Fruit fly (Drosophila melanogaster) whole organism, embryonic: ENCODE data around the gene Sry-alpha.

Experiments used
- CG10366 ChIP-seq: fragments of 200-800 bp; sonication (Bioruptor generic); IDR thresholded peaks from 2 replicates; pipeline ENCODE4 v1.3.6; 2022; ENCODE audit warnings: missing biosample characterization, missing genetic modification characterization
- CG10565 ChIP-seq: fragments of 200-800 bp; sonication (Bioruptor generic); optimal IDR thresholded peaks from 3 replicates; lab custom pipeline; 2016; ENCODE audit warnings: missing biosample characterization, mild to moderate bottlenecking, missing genetic modification characterization
- CG10979 ChIP-seq: fragments of 200-800 bp; sonication (Bioruptor generic); optimal IDR thresholded peaks from 2 replicates; lab custom pipeline; 2018; ENCODE audit warnings: missing biosample characterization, mild to moderate bottlenecking, missing genetic modification characterization, moderate library complexity
- CG11456 ChIP-seq: fragments of 200-800 bp; sonication (Bioruptor generic); IDR thresholded peaks from 3 replicates; pipeline ENCODE4 v1.3.6; 2022; ENCODE audit warnings: missing biosample characterization, missing genetic modification characterization
- CG11504 ChIP-seq: fragments of 200-800 bp; sonication (Bioruptor generic); optimal IDR thresholded peaks from 3 replicates; lab custom pipeline; 2019; ENCODE audit warnings: missing biosample characterization, mild to moderate bottlenecking, missing genetic modification characterization, moderate library complexity
- CG12104 ChIP-seq: fragments of 200-800 bp; sonication (Bioruptor generic); optimal IDR thresholded peaks from 3 replicates; lab custom pipeline; 2016; ENCODE audit warnings: missing biosample characterization, missing genetic modification characterization
- CG12942 ChIP-seq: fragments of 200-800 bp; sonication (Bioruptor generic); optimal IDR thresholded peaks from 3 replicates; lab custom pipeline; 2016; ENCODE audit warnings: missing biosample characterization, missing genetic modification characterization
- CG13123 ChIP-seq: fragments of 200-800 bp; sonication (Bioruptor generic); optimal IDR thresholded peaks from 2 replicates; lab custom pipeline; 2016; ENCODE audit warnings: missing biosample characterization, missing genetic modification characterization
- CG13775 ChIP-seq: fragments of 200-800 bp; sonication (Bioruptor generic); optimal IDR thresholded peaks from 3 replicates; lab custom pipeline; 2017; ENCODE audit warnings: missing biosample characterization, mild to moderate bottlenecking, missing genetic modification characterization
- CG14667 ChIP-seq: fragments of 200-800 bp; sonication (Bioruptor generic); IDR thresholded peaks from 2 replicates; pipeline ENCODE4 v1.3.6; 2022; ENCODE audit warnings: missing biosample characterization, missing genetic modification characterization
- CG17829 ChIP-seq: fragments of 200-800 bp; optimal IDR thresholded peaks from 2 replicates; lab custom pipeline; 2019; ENCODE audit warnings: missing biosample characterization, mild to moderate bottlenecking, missing genetic modification characterization, moderate library complexity
- CG18764 ChIP-seq: fragments of 200-800 bp; sonication (Bioruptor generic); optimal IDR thresholded peaks from 3 replicates; lab custom pipeline; 2016; ENCODE audit warnings: missing biosample characterization, missing genetic modification characterization
- CG2129 ChIP-seq: fragments of 200-800 bp; sonication (Bioruptor generic); IDR thresholded peaks from 2 replicates; pipeline ENCODE4 v1.3.6; 2022; ENCODE audit warnings: missing biosample characterization, missing genetic modification characterization; ENCODE audit not compliant: partially characterized antibody
- CG31441 ChIP-seq: fragments of 200-800 bp; sonication (Bioruptor generic); IDR thresholded peaks from 2 replicates; pipeline ENCODE4 v1.3.6; 2022; ENCODE audit warnings: missing biosample characterization, missing genetic modification characterization
- CG32767 ChIP-seq: fragments of 200-800 bp; sonication (Bioruptor generic); IDR thresholded peaks from 2 replicates; pipeline ENCODE4 v1.3.6; 2022; ENCODE audit warnings: missing biosample characterization, missing genetic modification characterization
- CG33557 ChIP-seq: fragments of 200-800 bp; sonication (Bioruptor generic); optimal IDR thresholded peaks from 2 replicates; lab custom pipeline; 2019; ENCODE audit warnings: missing biosample characterization, mild to moderate bottlenecking, missing genetic modification characterization, moderate library complexity
- CG4424 ChIP-seq: fragments of 200-800 bp; sonication (Bioruptor generic); optimal IDR thresholded peaks from 3 replicates; lab custom pipeline; 2016; ENCODE audit warnings: missing biosample characterization, missing genetic modification characterization
- CG6272 ChIP-seq: fragments of 200-800 bp; sonication (Bioruptor generic); IDR thresholded peaks from 2 replicates; pipeline ENCODE4 v1.3.6; 2022; ENCODE audit warnings: missing biosample characterization, missing genetic modification characterization
- CG7987 ChIP-seq: fragments of 200-800 bp; sonication (Bioruptor generic); optimal IDR thresholded peaks from 2 replicates; lab custom pipeline; 2018; ENCODE audit warnings: missing biosample characterization, mild to moderate bottlenecking, missing genetic modification characterization, moderate library complexity
- CG8089 ChIP-seq: fragments of 200-800 bp; sonication (Bioruptor generic); optimal IDR thresholded peaks from 3 replicates; lab custom pipeline; 2016; ENCODE audit warnings: missing biosample characterization, missing genetic modification characterization
- CG8388 ChIP-seq: fragments of 200-800 bp; sonication (Bioruptor generic); optimal IDR thresholded peaks from 2 replicates; lab custom pipeline; 2019; ENCODE audit warnings: missing biosample characterization, mild to moderate bottlenecking, missing genetic modification characterization, moderate library complexity
- CG8478 ChIP-seq: fragments of >200 bp; optimal IDR thresholded peaks from 2 replicates; lab custom pipeline; 2018
- CHES-1-like ChIP-seq: fragments of 200-800 bp; sonication (Bioruptor generic); optimal IDR thresholded peaks from 2 replicates; lab custom pipeline; 2016; ENCODE audit warnings: missing biosample characterization, missing genetic modification characterization
- CkIIα-i1 ChIP-seq: fragments of 200-800 bp; sonication (Bioruptor generic); IDR thresholded peaks from 2 replicates; pipeline ENCODE4 v1.3.6; 2022; ENCODE audit warnings: missing biosample characterization, missing genetic modification characterization
- Deaf1 ChIP-seq: fragments of 200-800 bp; optimal IDR thresholded peaks from 3 replicates; lab custom pipeline; 2019; ENCODE audit warnings: missing biosample characterization, mild to moderate bottlenecking, missing genetic modification characterization, moderate library complexity
- Ets97D ChIP-seq: fragments of 200-800 bp; sonication (Bioruptor generic); optimal IDR thresholded peaks from 3 replicates; lab custom pipeline; 2016; ENCODE audit warnings: missing biosample characterization, missing genetic modification characterization
- GATAe ChIP-seq: fragments of 200-800 bp; sonication (Bioruptor generic); conservative IDR thresholded peaks from 2 replicates; pipeline ENCODE4 v1.3.6; 2022; ENCODE audit warnings: missing biosample characterization, missing genetic modification characterization
- Jarid2 ChIP-seq: fragments of 200-800 bp; sonication (Bioruptor generic); optimal IDR thresholded peaks from 3 replicates; lab custom pipeline; 2017; ENCODE audit warnings: mild to moderate bottlenecking, missing biosample characterization, missing genetic modification reagents, missing genetic modification characterization
- Mrtf ChIP-seq: fragments of 200-800 bp; sonication (Bioruptor generic); IDR thresholded peaks from 3 replicates; pipeline ENCODE4 v1.3.6; 2022; ENCODE audit warnings: missing biosample characterization, missing genetic modification characterization
- Myb ChIP-seq: fragments of 200-800 bp; sonication (Bioruptor generic); optimal IDR thresholded peaks from 2 replicates; lab custom pipeline; 2016; ENCODE audit warnings: missing biosample characterization, missing genetic modification characterization
- Side ChIP-seq: fragments of 200-800 bp; sonication (Bioruptor generic); optimal IDR thresholded peaks from 2 replicates; lab custom pipeline; 2016; ENCODE audit warnings: missing biosample characterization, missing genetic modification characterization
- Sox100B ChIP-seq: fragments of 200-800 bp; sonication (Bioruptor generic); optimal IDR thresholded peaks from 3 replicates; lab custom pipeline; 2018; ENCODE audit warnings: missing biosample characterization, mild to moderate bottlenecking, missing genetic modification characterization
- Sox102F ChIP-seq: fragments of 200-800 bp; sonication (Bioruptor generic); optimal IDR thresholded peaks from 2 replicates; lab custom pipeline; 2018; ENCODE audit warnings: missing biosample characterization, mild to moderate bottlenecking, missing genetic modification characterization, moderate library complexity
- Sry-β ChIP-seq: fragments of 200-800 bp; sonication (Bioruptor generic); optimal IDR thresholded peaks from 2 replicates; lab custom pipeline; 2018; ENCODE audit warnings: missing biosample characterization, mild to moderate bottlenecking, missing genetic modification characterization, moderate library complexity
- Stat92E ChIP-seq, 3 experiments: fragments of >200 bp in 2 of 3; fragments of 200-800 bp in 1 of 3; sonication (Bioruptor generic) in 1 of 3; optimal IDR thresholded peaks; 2 replicates each; lab custom pipeline; 2017 to 2019; ENCODE audit warnings: missing biosample characterization in 3 of 3, missing genetic modification characterization in 3 of 3, mild to moderate bottlenecking in 1 of 3, moderate library complexity in 1 of 3
- aop ChIP-seq: fragments of 200-800 bp; sonication (Bioruptor generic); IDR thresholded peaks from 2 replicates; pipeline ENCODE4 v1.3.6; 2022; ENCODE audit warnings: missing biosample characterization, missing genetic modification characterization
- bsh ChIP-seq, 2 experiments: fragments of 200-800 bp; sonication (Bioruptor generic); optimal IDR thresholded peaks; 2 replicates each; lab custom pipeline; 2017 to 2018; ENCODE audit warnings: mild to moderate bottlenecking in 2 of 2, missing biosample characterization in 2 of 2, missing genetic modification characterization in 2 of 2, moderate library complexity in 1 of 2
- dm ChIP-seq: fragments of 200-800 bp; sonication (Bioruptor generic); optimal IDR thresholded peaks from 3 replicates; lab custom pipeline; 2016; ENCODE audit warnings: missing biosample characterization, missing genetic modification characterization
- dmrt11E ChIP-seq: fragments of 200-800 bp; sonication (Bioruptor generic); optimal IDR thresholded peaks from 3 replicates; lab custom pipeline; 2018; ENCODE audit warnings: missing biosample characterization, mild to moderate bottlenecking, missing genetic modification characterization, moderate library complexity
- gsb ChIP-seq: fragments of 200-800 bp; sonication (Bioruptor generic); IDR thresholded peaks from 2 replicates; pipeline ENCODE4 v1.3.6; 2022; ENCODE audit warnings: missing biosample characterization, missing genetic modification characterization
- hkb ChIP-seq, 2 experiments: fragments of 200-800 bp in 1 of 2; fragments of >200 bp in 1 of 2; sonication (Bioruptor generic) in 1 of 2; IDR thresholded peaks in 1 of 2; optimal IDR thresholded peaks in 1 of 2; 2 replicates each; pipeline versions ENCODE4 v1.3.6 to Lab custom; 2017 to 2022; ENCODE audit warnings: missing biosample characterization in 1 of 2, missing genetic modification characterization in 1 of 2
- lilli ChIP-seq: fragments of 200-800 bp; sonication (Bioruptor generic); optimal IDR thresholded peaks from 3 replicates; lab custom pipeline; 2016; ENCODE audit warnings: missing biosample characterization, missing genetic modification characterization
- mirr ChIP-seq: fragments of 200-800 bp; sonication (Bioruptor generic); optimal IDR thresholded peaks from 3 replicates; lab custom pipeline; 2018; ENCODE audit warnings: missing biosample characterization, mild to moderate bottlenecking, missing genetic modification characterization
- oc ChIP-seq: fragments of 200-800 bp; sonication (Bioruptor generic); optimal IDR thresholded peaks from 2 replicates; lab custom pipeline; 2018; ENCODE audit warnings: missing biosample characterization, mild to moderate bottlenecking, missing genetic modification characterization, moderate library complexity
- pnt ChIP-seq: fragments of 200-800 bp; sonication (Bioruptor generic); optimal IDR thresholded peaks from 3 replicates; lab custom pipeline; 2016; ENCODE audit warnings: missing biosample characterization, missing genetic modification characterization
- slou ChIP-seq: fragments of 200-800 bp; sonication (Bioruptor generic); optimal IDR thresholded peaks from 3 replicates; lab custom pipeline; 2016; ENCODE audit warnings: missing biosample characterization, missing genetic modification characterization
- sr ChIP-seq: fragments of 200-800 bp; sonication (Bioruptor generic); IDR thresholded peaks from 3 replicates; pipeline ENCODE4 v1.3.6; 2022; ENCODE audit warnings: missing biosample characterization, missing genetic modification characterization
- stc ChIP-seq: fragments of 200-800 bp; sonication (Bioruptor generic); IDR thresholded peaks from 2 replicates; pipeline ENCODE4 v1.3.6; 2022; ENCODE audit warnings: missing biosample characterization, missing genetic modification characterization
- toy ChIP-seq: fragments of 200-800 bp; sonication (Bioruptor generic); IDR thresholded peaks from 2 replicates; pipeline ENCODE4 v1.3.6; 2022; ENCODE audit warnings: missing biosample characterization, missing genetic modification characterization
- trh ChIP-seq: fragments of 200-800 bp; sonication (Bioruptor generic); optimal IDR thresholded peaks from 2 replicates; lab custom pipeline; 2016; ENCODE audit warnings: missing biosample characterization, missing genetic modification characterization
- z ChIP-seq: fragments of 200-800 bp; sonication (Bioruptor generic); IDR thresholded peaks from 3 replicates; pipeline ENCODE4 v1.3.6; 2022; ENCODE audit warnings: missing biosample characterization, missing genetic modification characterization
- zen2 ChIP-seq: fragments of 200-800 bp; sonication (Bioruptor generic); IDR thresholded peaks from 3 replicates; pipeline ENCODE4 v1.3.6; 2022; ENCODE audit warnings: missing biosample characterization, missing genetic modification characterization; ENCODE audit not compliant: partially characterized antibody

The Sry-alpha gene

DNA sequence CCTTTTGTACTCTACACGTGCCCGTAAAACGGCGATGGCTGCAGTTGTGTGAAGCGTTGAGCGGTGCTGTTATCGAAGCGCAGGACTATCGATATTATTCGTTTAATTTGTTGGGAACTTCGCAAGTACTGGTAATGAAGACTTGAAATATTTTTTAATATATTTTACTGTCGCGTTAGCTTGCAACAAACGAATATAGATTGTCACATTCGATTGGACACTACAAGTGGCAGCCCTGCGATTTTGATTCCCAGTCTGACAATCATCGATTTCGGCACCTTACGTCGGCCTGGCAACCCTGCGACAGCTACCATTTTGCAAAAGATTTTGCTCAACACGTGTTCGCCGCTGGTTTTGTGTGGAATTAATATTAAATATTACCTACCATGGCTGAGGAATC lies 34.9 kb upstream of the Sry-alpha start, which contains the start of the genes Nlp and Nph (continued):
- peak; percentile 85; the same call in 2 of the 3 replicates for TF ChIP-seq zen2 (GFP tag; lab: Robert Waterston, UW)
- peak; percentile 69 for TF ChIP-seq CG2129 (GFP tag; lab: Robert Waterston, UW)
- TF ChIP-seq CG13123 (GFP tag; lab: Kevin White, UChicago) = no peak
- TF ChIP-seq Side = no peak
- no peak for TF ChIP-seq CG12104 (GFP tag; lab: Kevin White, UChicago)
- no peak for TF ChIP-seq trh (GFP tag; lab: Kevin White, UChicago)
- peak; percentile 89 for TF ChIP-seq dm (GFP tag; lab: Kevin White, UChicago)
- no peak for TF ChIP-seq CG14667 (GFP tag; lab: Robert Waterston, UW)
- no peak for TF ChIP-seq Stat92E (GFP tag; optimal IDR thresholded peaks at IDR 0.05; lab: Kevin White, UChicago)
- TF ChIP-seq CG11504 = no peak
- no peak for TF ChIP-seq Deaf1 (tag; lab: Kevin White, UChicago)
- TF ChIP-seq bsh (GFP tag; optimal IDR thresholded peaks at IDR 0.05; lab: Kevin White, UChicago) = peak in 1 of 2 experiments; percentile 19
- TF ChIP-seq dmrt11E (tag; lab: Kevin White, UChicago) = no peak
- TF ChIP-seq gsb (GFP tag; lab: Robert Waterston, UW) = no peak
- no peak for TF ChIP-seq Jarid2
- no peak for TF ChIP-seq GATAe (GFP tag; lab: Robert Waterston, UW)
- no peak for TF ChIP-seq hkb (optimal IDR thresholded peaks at IDR 0.05; lab: Kevin White, UChicago)
- TF ChIP-seq hkb (GFP tag; IDR thresholded peaks at IDR 0.05; lab: Robert Waterston, UW) = peak; percentile 48; the same call in 1 of the 2 replicates
- TF ChIP-seq CG11456 (GFP tag; lab: Robert Waterston, UW) = no peak
- no peak for TF ChIP-seq CG31441 (GFP tag; lab: Robert Waterston, UW)
- no peak for TF ChIP-seq CG13775 (GFP tag; lab: Kevin White, UChicago)
- TF ChIP-seq CHES-1-like (GFP tag; lab: Kevin White, UChicago) = peak; percentile 40
- TF ChIP-seq CG8388 (GFP tag; lab: Kevin White, UChicago) = no peak
- no peak for TF ChIP-seq mirr (GFP tag; lab: Kevin White, UChicago)
- no peak for TF ChIP-seq CG33557 (GFP tag; lab: Kevin White, UChicago)
- TF ChIP-seq CG18764 = peak; percentile 10
- no peak for TF ChIP-seq CG4424
- TF ChIP-seq toy = no peak
- no peak for TF ChIP-seq Mrtf (GFP tag; lab: Robert Waterston, UW)
- TF ChIP-seq pnt (GFP tag; lab: Kevin White, UChicago) = no peak
- TF ChIP-seq CG17829 = peak; percentile 80
- peak; percentile 26 for TF ChIP-seq Myb
- no peak for TF ChIP-seq sr (GFP tag; lab: Robert Waterston, UW)
- no peak for TF ChIP-seq CG6272 (GFP tag; lab: Robert Waterston, UW)
- TF ChIP-seq CG10366 (GFP tag; lab: Robert Waterston, UW) = no peak
- no peak for TF ChIP-seq CG7987
- TF ChIP-seq aop (GFP tag; lab: Robert Waterston, UW) = no peak
- peak; percentile 54 for TF ChIP-seq lilli
- TF ChIP-seq slou (GFP tag; lab: Kevin White, UChicago) = no peak
- TF ChIP-seq Sox100B (GFP tag; lab: Kevin White, UChicago) = no peak
- TF ChIP-seq stc (GFP tag; lab: Robert Waterston, UW) = no peak
- TF ChIP-seq z (GFP tag; lab: Robert Waterston, UW) = no peak
- TF ChIP-seq CG10979 (tag; lab: Kevin White, UChicago) = peak; percentile 15
- TF ChIP-seq Sox102F = no peak
- TF ChIP-seq CG12942 = no peak
- no peak for TF ChIP-seq Sry-β (GFP tag; lab: Kevin White, UChicago)
- no peak for TF ChIP-seq CG32767 (GFP tag; lab: Robert Waterston, UW)
- TF ChIP-seq Ets97D (GFP tag; lab: Kevin White, UChicago) = peak; percentile 71
- TF ChIP-seq oc (tag; lab: Kevin White, UChicago) = no peak
- TF ChIP-seq CG8089 (GFP tag; lab: Kevin White, UChicago) = no peak
- TF ChIP-seq CG8478 (lab: Kevin White, UChicago) = no peak
- TF ChIP-seq CG10565 (GFP tag; lab: Kevin White, UChicago) = no peak
- no peak for TF ChIP-seq CkIIα-i1
